Fruit fly (Drosophila melanogaster) whole organism, wandering third instar larva: ENCODE measurements around the gene CG34308.

Experiments
- Abd-B ChIP-seq: fragments of >200 bp; optimal IDR thresholded peaks from 2 replicates; lab custom pipeline; 2017; ENCODE audit warnings: missing biosample characterization, missing genetic modification characterization
- CG32264 ChIP-seq: fragments of 200-800 bp; sonication (Bioruptor generic); optimal IDR thresholded peaks from 2 replicates; lab custom pipeline; 2016; ENCODE audit warnings: missing biosample characterization, missing genetic modification characterization
- CG9705 ChIP-seq: fragments of 200-800 bp; sonication (Bioruptor generic); optimal IDR thresholded peaks from 2 replicates; lab custom pipeline; 2018; ENCODE audit warnings: missing biosample characterization, mild to moderate bottlenecking, missing genetic modification characterization
- CrebA ChIP-seq: fragments of 200-800 bp; sonication (Bioruptor generic); optimal IDR thresholded peaks from 2 replicates; lab custom pipeline; 2016; ENCODE audit warnings: missing biosample characterization, mild to moderate bottlenecking, missing genetic modification characterization, borderline replicate concordance
- Dfd ChIP-seq: fragments of >200 bp; optimal IDR thresholded peaks from 2 replicates; lab custom pipeline; 2017; ENCODE audit warnings: missing biosample characterization, missing genetic modification characterization
- Dif ChIP-seq: fragments of 200-275, 200-300 bp; sonication (Bioruptor generic); optimal IDR thresholded peaks from 2 replicates; lab custom pipeline; 2018; ENCODE audit warnings: missing biosample characterization, missing genetic modification characterization; ENCODE audit not compliant: partially characterized antibody
- GATAd ChIP-seq: sonication (Bioruptor generic); optimal IDR thresholded peaks from 2 replicates; lab custom pipeline; 2016; ENCODE audit warnings: missing biosample characterization, missing genetic modification characterization
- HLH106 ChIP-seq: fragments of 200-800 bp; optimal IDR thresholded peaks from 3 replicates; lab custom pipeline; 2019; ENCODE audit warnings: missing biosample characterization, mild to moderate bottlenecking, missing genetic modification characterization, moderate library complexity
- Hnf4 ChIP-seq: fragments of 200-800 bp; sonication (Bioruptor generic); optimal IDR thresholded peaks from 2 replicates; lab custom pipeline; 2016; ENCODE audit warnings: missing biosample characterization, mild to moderate bottlenecking, missing genetic modification characterization
- Hr78 ChIP-seq: fragments of >200 bp; optimal IDR thresholded peaks from 2 replicates; lab custom pipeline; 2017; ENCODE audit warnings: missing biosample characterization, missing genetic modification characterization
- Hr83 ChIP-seq: fragments of 200-300 bp; sonication (Bioruptor generic); optimal IDR thresholded peaks from 2 replicates; lab custom pipeline; 2016; ENCODE audit warnings: missing biosample characterization, mild to moderate bottlenecking, missing genetic modification characterization, moderate library complexity; ENCODE audit not compliant: poor library complexity, severe bottlenecking
- Jra ChIP-seq: sonication (Bioruptor generic); optimal IDR thresholded peaks from 2 replicates; lab custom pipeline; 2016; ENCODE audit warnings: missing biosample characterization, missing genetic modification characterization
- Mio ChIP-seq: sonication (Bioruptor generic); optimal IDR thresholded peaks from 2 replicates; lab custom pipeline; 2016; ENCODE audit warnings: missing biosample characterization, missing genetic modification characterization
- Myc ChIP-seq: fragments of >200 bp; optimal IDR thresholded peaks from 2 replicates; lab custom pipeline; 2017
- N ChIP-seq: fragments of >200 bp; optimal IDR thresholded peaks from 2 replicates; lab custom pipeline; 2018; ENCODE audit warnings: missing biosample characterization, missing external identifiers, missing genetic modification characterization
- OdsH ChIP-seq: fragments of 200-800 bp; sonication (Bioruptor generic); optimal IDR thresholded peaks from 2 replicates; lab custom pipeline; 2016; ENCODE audit warnings: missing biosample characterization, mild to moderate bottlenecking, missing genetic modification characterization
- Rel ChIP-seq, 2 experiments: fragments of 200-800 bp; sonication (Bioruptor generic) in 1 of 2; optimal IDR thresholded peaks; 2 replicates in 1 of 2; 3 replicates in 1 of 2; lab custom pipeline; 2016 to 2019; ENCODE audit warnings: mild to moderate bottlenecking in 2 of 2, missing biosample characterization in 2 of 2, missing genetic modification characterization in 2 of 2, moderate library complexity in 1 of 2
- Sp1 ChIP-seq: fragments of 200-800 bp; sonication (Bioruptor generic); optimal IDR thresholded peaks from 3 replicates; lab custom pipeline; 2019; ENCODE audit warnings: missing biosample characterization, mild to moderate bottlenecking, missing genetic modification characterization, moderate library complexity
- Vsx2 ChIP-seq: fragments of 200-300, 225-300 bp; sonication (Bioruptor generic); optimal IDR thresholded peaks from 2 replicates; lab custom pipeline; 2018; ENCODE audit warnings: missing biosample characterization, missing genetic modification characterization; ENCODE audit not compliant: partially characterized antibody
- br ChIP-seq: fragments of 200-800 bp; sonication (Bioruptor generic); optimal IDR thresholded peaks from 2 replicates; lab custom pipeline; 2016; ENCODE audit warnings: missing biosample characterization, missing genetic modification characterization
- brk ChIP-seq: fragments of 200-800 bp; sonication (Bioruptor generic); optimal IDR thresholded peaks from 2 replicates; lab custom pipeline; 2016; ENCODE audit warnings: missing biosample characterization, mild to moderate bottlenecking, missing genetic modification characterization
- dl ChIP-seq, 2 experiments: fragments of 175-275, 200-275 bp in 1 of 2; fragments of 200-275 bp in 1 of 2; sonication (Bioruptor generic); optimal IDR thresholded peaks; lab custom pipeline; 2018; ENCODE audit warnings: mild to moderate bottlenecking in 2 of 2, missing biosample characterization in 2 of 2, missing genetic modification characterization in 2 of 2, moderate library complexity in 2 of 2; ENCODE audit not compliant: partially characterized antibody in 2 of 2, insufficient read depth in 1 of 2
- dmrt93B ChIP-seq: fragments of 200-800 bp; sonication (Bioruptor generic); optimal IDR thresholded peaks from 2 replicates; lab custom pipeline; 2018; ENCODE audit warnings: missing biosample characterization, mild to moderate bottlenecking, missing genetic modification characterization
- dsf ChIP-seq: sonication (Bioruptor generic); optimal IDR thresholded peaks from 2 replicates; lab custom pipeline; 2016; ENCODE audit warnings: missing biosample characterization, missing genetic modification characterization, borderline replicate concordance
- ey ChIP-seq: fragments of 200-800 bp; sonication (Bioruptor generic); optimal IDR thresholded peaks from 2 replicates; lab custom pipeline; 2016; ENCODE audit warnings: missing biosample characterization, missing genetic modification characterization
- foxo ChIP-seq, 2 experiments: fragments of 200-800 bp; sonication (Bioruptor generic); optimal IDR thresholded peaks; 2 replicates in 1 of 2; 3 replicates in 1 of 2; lab custom pipeline; 2016 to 2017; ENCODE audit warnings: missing biosample characterization in 2 of 2, missing genetic modification characterization in 2 of 2
- fru ChIP-seq: fragments of 200-800 bp; sonication (Bioruptor generic); optimal IDR thresholded peaks from 3 replicates; lab custom pipeline; 2016; ENCODE audit warnings: missing biosample characterization, mild to moderate bottlenecking, missing genetic modification characterization
- h ChIP-seq: fragments of 200-800 bp; sonication (Bioruptor generic); optimal IDR thresholded peaks from 3 replicates; lab custom pipeline; 2016; ENCODE audit warnings: missing biosample characterization, mild to moderate bottlenecking, missing genetic modification characterization
- jim ChIP-seq: fragments of 175-275, 200-325 bp; sonication (Bioruptor generic); optimal IDR thresholded peaks from 2 replicates; lab custom pipeline; 2016; ENCODE audit warnings: missing biosample characterization, mild to moderate bottlenecking, missing genetic modification characterization
- lola ChIP-seq: fragments of >200 bp; optimal IDR thresholded peaks from 2 replicates; lab custom pipeline; 2017; ENCODE audit warnings: missing biosample characterization, missing genetic modification characterization
- pan ChIP-seq: fragments of >200 bp; optimal IDR thresholded peaks from 2 replicates; lab custom pipeline; 2017
- psq ChIP-seq: fragments of 200-800 bp; sonication (Bioruptor generic); optimal IDR thresholded peaks from 3 replicates; lab custom pipeline; 2017; ENCODE audit warnings: missing biosample characterization, mild to moderate bottlenecking, missing genetic modification characterization, moderate library complexity
- rgr ChIP-seq: fragments of 200-800 bp; sonication (Bioruptor generic); optimal IDR thresholded peaks from 3 replicates; lab custom pipeline; 2016; ENCODE audit warnings: missing biosample characterization, mild to moderate bottlenecking, missing genetic modification characterization
- sage ChIP-seq: fragments of 200-800 bp; sonication (Bioruptor generic); optimal IDR thresholded peaks from 2 replicates; lab custom pipeline; 2016; ENCODE audit warnings: missing biosample characterization, mild to moderate bottlenecking, missing genetic modification characterization
- sv ChIP-seq: fragments of 200-800 bp; sonication (Bioruptor generic); optimal IDR thresholded peaks from 3 replicates; lab custom pipeline; 2016; ENCODE audit warnings: missing biosample characterization, missing genetic modification characterization
- tai ChIP-seq: sonication (Bioruptor generic); optimal IDR thresholded peaks from 2 replicates; lab custom pipeline; 2016; ENCODE audit warnings: missing biosample characterization, missing genetic modification characterization
- usp ChIP-seq: fragments of >200 bp; optimal IDR thresholded peaks from 2 replicates; lab custom pipeline; 2017; ENCODE audit warnings: missing biosample characterization, missing genetic modification characterization
- woc ChIP-seq: sonication (Bioruptor generic); optimal IDR thresholded peaks from 2 replicates; lab custom pipeline; 2016; ENCODE audit warnings: missing biosample characterization, mild to moderate bottlenecking, missing genetic modification characterization

The CG34308 gene

DNA sequence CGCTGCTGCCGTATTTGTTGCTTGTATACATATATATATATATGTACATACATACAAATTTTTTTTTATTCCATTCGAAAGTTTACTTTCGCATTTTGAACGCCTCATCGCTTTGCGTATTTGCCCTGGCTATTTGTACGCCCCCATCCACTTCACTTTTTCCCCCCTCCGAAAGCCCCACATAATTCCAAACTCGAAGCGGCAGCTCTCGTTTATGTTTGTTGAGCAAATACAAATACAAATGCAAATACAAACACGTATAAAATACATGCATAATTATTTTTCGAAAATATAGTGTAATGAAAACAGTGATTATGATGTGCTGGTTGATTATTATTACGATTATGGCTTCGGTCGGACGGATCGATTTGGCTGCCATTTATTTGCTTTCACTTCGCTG, 21.0 kb upstream of the CG34308 start:
- TF ChIP-seq tai (GFP tag; lab: Kevin White, UChicago) (no peak), Dif (GFP tag; lab: Kevin White, UChicago) (no peak), br (GFP tag; lab: Kevin White, UChicago) (peak; percentile 54), OdsH (peak; percentile 67), Dfd (GFP tag; lab: Kevin White, UChicago) (no peak), foxo (GFP tag; optimal IDR thresholded peaks at IDR 0.05; lab: Kevin White, UChicago) (peak in 1 of 2 experiments; percentile 66), fru (peak; percentile 35), woc (no peak), Hr83 (GFP tag; lab: Kevin White, UChicago) (peak; percentile 74), psq (GFP tag; lab: Kevin White, UChicago) (peak; percentile 37), pan (lab: Kevin White, UChicago) (no peak), Hnf4 (no peak), Jra (GFP tag; lab: Kevin White, UChicago) (peak; percentile 43), Hr78 (GFP tag; lab: Kevin White, UChicago) (no peak), CG32264 (GFP tag; lab: Kevin White, UChicago) (peak; percentile 9), usp (GFP tag; lab: Kevin White, UChicago) (no peak), CG9705 (GFP tag; lab: Kevin White, UChicago) (peak; percentile 66), sv (GFP tag; lab: Kevin White, UChicago) (peak; percentile 34), GATAd (peak; percentile 37), jim (GFP tag; lab: Kevin White, UChicago) (no peak), ey (GFP tag; lab: Kevin White, UChicago) (peak; percentile 17), dmrt93B (GFP tag; lab: Kevin White, UChicago) (peak; percentile 63), CrebA (no peak), brk (GFP tag; lab: Kevin White, UChicago) (peak; percentile 10), Mio (GFP tag; lab: Kevin White, UChicago) (no peak), N (GFP tag; lab: Kevin White, UChicago) (no peak), Vsx2 (GFP tag; lab: Kevin White, UChicago) (no peak), rgr (GFP tag; lab: Kevin White, UChicago) (peak; percentile 84), dl (GFP tag; optimal IDR thresholded peaks at IDR 0.05; lab: Kevin White, UChicago; ENCODE audit: insufficient read depth in 1 of 2, partially characterized antibody in 2 of 2) (no peak), Sp1 (GFP tag; lab: Kevin White, UChicago) (peak; percentile 66), Myc (no peak), dsf (GFP tag; lab: Kevin White, UChicago) (peak; percentile 47), Abd-B (GFP tag; lab: Kevin White, UChicago) (no peak), HLH106 (tag; lab: Kevin White, UChicago) (peak; percentile 61), Rel (GFP tag; optimal IDR thresholded peaks at IDR 0.05; lab: Kevin White, UChicago) (no peak), Rel (tag; optimal IDR thresholded peaks at IDR 0.05; lab: Kevin White, UChicago) (no peak), h (GFP tag; lab: Kevin White, UChicago) (peak; percentile 70), sage (GFP tag; lab: Kevin White, UChicago) (no peak), lola (GFP tag; lab: Kevin White, UChicago) (no peak)

DNA sequence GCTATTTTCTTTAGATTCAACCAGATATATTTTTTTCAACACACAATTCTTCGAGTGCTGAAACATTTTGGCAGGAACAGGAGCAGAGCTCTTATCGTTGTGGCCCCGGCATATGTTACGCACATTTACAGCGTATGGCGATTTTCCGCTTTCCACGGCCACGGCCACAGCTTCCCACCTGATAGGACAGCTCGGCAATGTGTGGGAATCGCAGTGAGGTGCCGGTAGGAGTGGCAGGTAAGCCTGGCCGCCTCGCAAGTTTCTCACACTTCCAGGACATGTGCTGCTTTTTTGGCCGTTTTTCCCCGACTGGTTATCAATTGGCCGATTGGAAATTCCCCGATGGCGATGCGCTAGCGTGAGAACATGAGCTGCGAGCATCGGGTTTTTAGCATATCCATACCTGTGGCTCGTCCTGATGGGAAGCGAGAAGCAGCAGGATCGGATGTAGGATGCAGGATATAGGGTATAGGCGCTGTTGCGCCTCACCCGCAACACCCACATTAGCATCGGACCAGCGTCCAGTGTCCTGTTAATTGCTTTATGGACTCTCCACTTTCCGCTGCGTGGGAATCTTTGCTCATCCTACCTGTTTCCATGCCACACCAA, 18.9 kb upstream of the CG34308 start:
- no peak for TF ChIP-seq Jra (GFP tag; lab: Kevin White, UChicago)
- no peak for TF ChIP-seq h (GFP tag; lab: Kevin White, UChicago)
- no peak for TF ChIP-seq fru
- TF ChIP-seq jim (GFP tag; lab: Kevin White, UChicago) = no peak
